Worm (Caenorhabditis elegans) whole organism, young adult: Measurements from ENCODE around the gene F08H9.2.

Experiments used
- B0261.1 ChIP-seq: sonication (generic microtip); optimal IDR thresholded peaks from 2 replicates; lab custom pipeline; 2016; ENCODE audit warnings: mild to moderate bottlenecking, missing genetic modification characterization, moderate library complexity, missing compliant biosample characterization
- C06A6.2 ChIP-seq: fragments of 200-800 bp; sonication (Bioruptor generic); conservative IDR thresholded peaks from 2 replicates; pipeline ENCODE4 v1.3.6; 2022; ENCODE audit warnings: missing genetic modification characterization, missing compliant biosample characterization
- F22D6.2 ChIP-seq: sonication (generic microtip); optimal IDR thresholded peaks from 2 replicates; lab custom pipeline; 2016; ENCODE audit warnings: mild to moderate bottlenecking, missing genetic modification characterization, missing compliant biosample characterization
- F52B5.7 ChIP-seq: sonication (generic microtip); optimal IDR thresholded peaks from 2 replicates; lab custom pipeline; 2016; ENCODE audit warnings: mild to moderate bottlenecking, missing genetic modification characterization, missing compliant biosample characterization
- K12H6.12 ChIP-seq: fragments of 200-800 bp; sonication (Bioruptor generic); optimal IDR thresholded peaks from 2 replicates; lab custom pipeline; 2018; ENCODE audit warnings: mild to moderate bottlenecking, missing genetic modification characterization, missing compliant biosample characterization
- Y67H2A.10 ChIP-seq: fragments of 200-800 bp; sonication (Bioruptor generic); conservative IDR thresholded peaks from 2 replicates; pipeline ENCODE4 v1.3.6; 2022; ENCODE audit warnings: missing genetic modification reagents, missing genetic modification characterization, missing compliant biosample characterization
- Y79H2A.3 ChIP-seq: fragments of 200-800 bp; sonication (Bioruptor generic); conservative IDR thresholded peaks from 2 replicates; pipeline ENCODE4 v1.3.6; 2022; ENCODE audit warnings: missing genetic modification reagents, missing genetic modification characterization, missing compliant biosample characterization
- ama-1 ChIP-seq, 3 experiments: fragments of 150-350 bp in 1 of 3; sonication (generic microtip) in 2 of 3; optimal IDR thresholded peaks; 2 replicates each; lab custom pipeline; 2014 to 2018; ENCODE audit warnings: missing biosample characterization in 2 of 3, missing genetic modification characterization in 2 of 3, missing genetic modification reagents in 2 of 3
- aptf-2 ChIP-seq: fragments of 200-800 bp; sonication (Bioruptor generic); conservative IDR thresholded peaks from 2 replicates; pipeline ENCODE4 v1.3.6; 2022; ENCODE audit warnings: missing genetic modification reagents, missing genetic modification characterization, missing compliant biosample characterization
- attf-5 ChIP-seq: fragments of 200-800 bp; sonication (Bioruptor generic); optimal IDR thresholded peaks from 2 replicates; lab custom pipeline; 2018; ENCODE audit warnings: mild to moderate bottlenecking, missing genetic modification characterization, missing compliant biosample characterization
- attf-6 ChIP-seq: fragments of 200-800 bp; sonication (Bioruptor generic); IDR thresholded peaks from 2 replicates; pipeline ENCODE4 v1.3.6; 2022; ENCODE audit warnings: missing genetic modification reagents, missing genetic modification characterization, missing compliant biosample characterization
- bed-2 ChIP-seq: fragments of 200-800 bp; sonication (Bioruptor generic); IDR thresholded peaks from 2 replicates; pipeline ENCODE4 v1.3.6; 2022; ENCODE audit warnings: missing genetic modification reagents, missing genetic modification characterization, missing compliant biosample characterization
- ccch-3 ChIP-seq: fragments of 200-800 bp; sonication (Bioruptor generic); optimal IDR thresholded peaks from 2 replicates; lab custom pipeline; 2018; ENCODE audit warnings: mild to moderate bottlenecking, missing genetic modification characterization, missing compliant biosample characterization
- cebp-2 ChIP-seq: fragments of 200-800 bp; sonication (Bioruptor generic); IDR thresholded peaks from 2 replicates; pipeline ENCODE4 v1.3.6; 2022; ENCODE audit warnings: missing genetic modification characterization, missing compliant biosample characterization
- ceh-100 ChIP-seq: fragments of 200-800 bp; sonication (Bioruptor generic); IDR thresholded peaks from 2 replicates; pipeline ENCODE4 v1.3.6; 2022; ENCODE audit warnings: missing genetic modification reagents, missing genetic modification characterization, missing compliant biosample characterization
- ceh-27 ChIP-seq: fragments of 200-800 bp; sonication (Bioruptor generic); optimal IDR thresholded peaks from 2 replicates; lab custom pipeline; 2018; ENCODE audit warnings: mild to moderate bottlenecking, missing genetic modification characterization, moderate library complexity, missing compliant biosample characterization
- ceh-79 ChIP-seq: sonication (generic microtip); optimal IDR thresholded peaks from 2 replicates; lab custom pipeline; 2017; ENCODE audit warnings: mild to moderate bottlenecking, missing genetic modification characterization, missing compliant biosample characterization
- die-1 ChIP-seq: sonication (generic microtip); optimal IDR thresholded peaks from 2 replicates; lab custom pipeline; 2016; ENCODE audit warnings: missing genotype, mild to moderate bottlenecking, missing genetic modification characterization, missing compliant biosample characterization
- egl-18 ChIP-seq: fragments of 200-800 bp; sonication (Bioruptor generic); IDR thresholded peaks from 2 replicates; pipeline ENCODE4 v1.3.6; 2022; ENCODE audit warnings: missing genetic modification reagents, missing genetic modification characterization, missing compliant biosample characterization
- ekl-4 ChIP-seq: fragments of 200-800 bp; sonication (Bioruptor generic); IDR thresholded peaks from 2 replicates; pipeline ENCODE4 v1.3.6; 2022; ENCODE audit warnings: missing genetic modification reagents, missing genetic modification characterization, missing compliant biosample characterization
- hmg-1.2 ChIP-seq: fragments of 200-800 bp; sonication (Bioruptor generic); IDR thresholded peaks from 2 replicates; pipeline ENCODE4 v1.3.6; 2022; ENCODE audit warnings: missing genetic modification reagents, missing genetic modification characterization, missing compliant biosample characterization
- hsf-1 ChIP-seq: fragments of 200-800 bp; sonication (Bioruptor generic); IDR thresholded peaks from 2 replicates; pipeline ENCODE4 v1.3.6; 2022; ENCODE audit warnings: missing genetic modification reagents, missing genetic modification characterization, missing compliant biosample characterization
- lag-1 ChIP-seq: fragments of 200-800 bp; sonication (Bioruptor generic); IDR thresholded peaks from 2 replicates; pipeline ENCODE4 v1.3.6; 2022; ENCODE audit warnings: missing genetic modification reagents, missing genetic modification characterization, missing compliant biosample characterization
- lin-35 ChIP-seq, 3 experiments: fragments of 150-350 bp in 2 of 3; sonication (generic microtip) in 1 of 3; optimal IDR thresholded peaks; 2 replicates each; lab custom pipeline; 2014 to 2018; ENCODE audit warnings: missing biosample characterization in 3 of 3, missing genetic modification characterization in 3 of 3, missing genetic modification reagents in 3 of 3
- lin-54 ChIP-seq: fragments of 200-800 bp; sonication (Bioruptor generic); optimal IDR thresholded peaks from 2 replicates; lab custom pipeline; 2018; ENCODE audit warnings: mild to moderate bottlenecking, missing genetic modification characterization, missing compliant biosample characterization
- madf-8 ChIP-seq: fragments of 200-800 bp; sonication (Bioruptor generic); conservative IDR thresholded peaks from 2 replicates; pipeline ENCODE4 v1.3.6; 2022; ENCODE audit warnings: missing genetic modification reagents, missing genetic modification characterization, missing compliant biosample characterization
- mcd-1 ChIP-seq: fragments of 200-800 bp; sonication (Bioruptor generic); IDR thresholded peaks from 2 replicates; pipeline ENCODE4 v1.3.6; 2022; ENCODE audit warnings: missing genetic modification reagents, missing genetic modification characterization, missing compliant biosample characterization
- mel-28 ChIP-seq: sonication (generic microtip); optimal IDR thresholded peaks from 2 replicates; lab custom pipeline; 2016; ENCODE audit warnings: borderline replicate concordance, mild to moderate bottlenecking, missing genetic modification characterization, missing compliant biosample characterization
- mes-4 ChIP-seq: sonication (generic microtip); optimal IDR thresholded peaks from 2 replicates; lab custom pipeline; 2016; ENCODE audit warnings: missing genotype, missing genetic modification characterization, missing compliant biosample characterization
- mxl-1 ChIP-seq: sonication (generic microtip); optimal IDR thresholded peaks from 2 replicates; lab custom pipeline; 2016; ENCODE audit warnings: missing genetic modification characterization, missing compliant biosample characterization
- nfyb-1 ChIP-seq: fragments of 200-800 bp; sonication (Bioruptor generic); IDR thresholded peaks from 2 replicates; pipeline ENCODE4 v1.3.6; 2022; ENCODE audit warnings: missing genetic modification reagents, missing genetic modification characterization, missing compliant biosample characterization
- nhr-120 ChIP-seq: fragments of 200-800 bp; sonication (Bioruptor generic); IDR thresholded peaks from 2 replicates; pipeline ENCODE4 v1.3.6; 2022; ENCODE audit warnings: missing genetic modification characterization, missing compliant biosample characterization
- rcor-1 ChIP-seq: fragments of 200-800 bp; sonication (Bioruptor generic); IDR thresholded peaks from 2 replicates; pipeline ENCODE4 v1.3.6; 2022; ENCODE audit warnings: missing genetic modification reagents, missing genetic modification characterization, missing compliant biosample characterization
- rpc-1 ChIP-seq, 2 experiments: fragments of 150-350 bp in 1 of 2; sonication (generic microtip) in 1 of 2; optimal IDR thresholded peaks; 2 replicates each; lab custom pipeline; 2014 to 2018; ENCODE audit warnings: missing biosample characterization in 1 of 2, missing genetic modification characterization in 1 of 2, missing genetic modification reagents in 1 of 2, missing genotype in 1 of 2
- sea-2 ChIP-seq: fragments of 200-800 bp; sonication (Bioruptor generic); IDR thresholded peaks from 2 replicates; pipeline ENCODE4 v1.3.6; 2022; ENCODE audit warnings: missing genetic modification characterization, missing compliant biosample characterization
- snpc-1.3 ChIP-seq: sonication (generic microtip); optimal IDR thresholded peaks from 2 replicates; lab custom pipeline; 2017; ENCODE audit warnings: missing genetic modification characterization, mild to moderate bottlenecking, missing compliant biosample characterization, antibody characterized with exemption, moderate library complexity, missing genotype, missing genetic modification reagents; ENCODE audit not compliant: insufficient read depth
- snpc-4 ChIP-seq, 5 experiments: fragments of 150-350 bp in 1 of 5; sonication (generic microtip) in 4 of 5; optimal IDR thresholded peaks; 2 replicates each; lab custom pipeline; 2014 to 2018; ENCODE audit warnings: missing genetic modification characterization in 5 of 5, missing biosample characterization in 3 of 5, antibody characterized with exemption in 2 of 5, mild to moderate bottlenecking in 2 of 5, missing compliant biosample characterization in 2 of 5, missing genotype in 2 of 5, moderate library complexity in 2 of 5, missing genetic modification reagents in 1 of 5
- somi-1 ChIP-seq: fragments of 200-800 bp; sonication (Bioruptor generic); optimal IDR thresholded peaks from 2 replicates; lab custom pipeline; 2018; ENCODE audit warnings: mild to moderate bottlenecking, missing genetic modification characterization, missing compliant biosample characterization
- sptf-2 ChIP-seq: fragments of 200-800 bp; sonication (Bioruptor generic); optimal IDR thresholded peaks from 2 replicates; lab custom pipeline; 2018; ENCODE audit warnings: mild to moderate bottlenecking, missing genetic modification characterization, missing compliant biosample characterization
- tbp1 ChIP-seq: fragments of 200-800 bp; sonication (Bioruptor generic); optimal IDR thresholded peaks from 2 replicates; lab custom pipeline; 2018; ENCODE audit warnings: mild to moderate bottlenecking, missing genetic modification characterization, missing compliant biosample characterization
- unc-130 ChIP-seq: sonication (generic microtip); optimal IDR thresholded peaks from 2 replicates; lab custom pipeline; 2016; ENCODE audit warnings: missing genetic modification reagents, missing genetic modification characterization, missing compliant biosample characterization
- zim-3 ChIP-seq: sonication (generic microtip); optimal IDR thresholded peaks from 2 replicates; lab custom pipeline; 2017; ENCODE audit warnings: mild to moderate bottlenecking, missing genetic modification characterization, moderate library complexity, missing compliant biosample characterization
- ztf-18 ChIP-seq: sonication (generic microtip); optimal IDR thresholded peaks from 2 replicates; lab custom pipeline; 2016; ENCODE audit warnings: missing genotype, mild to moderate bottlenecking, missing genetic modification characterization, missing compliant biosample characterization
- ztf-25 ChIP-seq: fragments of 200-800 bp; sonication (Bioruptor generic); IDR thresholded peaks from 2 replicates; pipeline ENCODE4 v1.3.6; 2022; ENCODE audit warnings: missing genetic modification reagents, missing genetic modification characterization, missing compliant biosample characterization
- ztf-26 ChIP-seq: sonication (generic microtip); optimal IDR thresholded peaks from 2 replicates; lab custom pipeline; 2017; ENCODE audit warnings: missing genetic modification characterization, missing compliant biosample characterization
- ztf-28 ChIP-seq: fragments of 200-800 bp; sonication (Bioruptor generic); IDR thresholded peaks from 2 replicates; pipeline ENCODE4 v1.3.6; 2022; ENCODE audit warnings: missing genetic modification reagents, missing genetic modification characterization, missing compliant biosample characterization
- ztf-3 ChIP-seq: fragments of 200-800 bp; sonication (Bioruptor generic); optimal IDR thresholded peaks from 2 replicates; lab custom pipeline; 2018; ENCODE audit warnings: mild to moderate bottlenecking, missing genetic modification characterization, missing compliant biosample characterization
- ztf-6 ChIP-seq: fragments of 200-800 bp; sonication (Bioruptor generic); IDR thresholded peaks from 2 replicates; pipeline ENCODE4 v1.3.6; 2022; ENCODE audit warnings: missing genetic modification reagents, missing genetic modification characterization, missing compliant biosample characterization

F08H9.2 gene

ce11 chrV:14423268-14423667, 37.2 kb upstream of the F08H9.2 start, which contains the start of gene rpoa-12:
TSS of gene rpoa-12 (minus strand) at chrV:14423304.
- TF ChIP-seq Y67H2A.10 (GFP tag; lab: Robert Waterston, UW) (no peak), somi-1 (no peak), ekl-4 (0 out of 2 replicates have a peak, but pooled peaks have one; percentile 34), rpc-1 (optimal IDR thresholded peaks at IDR 0.05; lab: Kevin White, UChicago) (no peak), rpc-1 (tag; optimal IDR thresholded peaks at IDR 0.05; lab: Kevin White, UChicago) (no peak), snpc-4 (GFP tag; optimal IDR thresholded peaks at IDR 0.05; lab: Kevin White, UChicago) (no peak), snpc-4 (tag; optimal IDR thresholded peaks at IDR 0.05; lab: Kevin White, UChicago) (peak in 1 of 4 experiments; percentile 42), F22D6.2 (tag; lab: Kevin White, UChicago) (no peak), ceh-100 (GFP tag; lab: Robert Waterston, UW) (peak; percentile 88), F52B5.7 (tag; lab: Kevin White, UChicago) (no peak), attf-6 (0 out of 2 replicates have a peak, but pooled peaks have one; percentile 10), madf-8 (GFP tag; lab: Robert Waterston, UW) (no peak), lag-1 (GFP tag; lab: Robert Waterston, UW) (no peak), C06A6.2 (GFP tag; lab: Robert Waterston, UW) (no peak), aptf-2 (GFP tag; lab: Robert Waterston, UW) (no peak), mcd-1 (GFP tag; lab: Robert Waterston, UW) (peak; percentile 42; the same call in 1 of the 2 replicates), ztf-6 (GFP tag; lab: Robert Waterston, UW) (no peak), nhr-120 (GFP tag; lab: Robert Waterston, UW) (no peak), B0261.1 (no peak), unc-130 (GFP tag; lab: Kevin White, UChicago) (peak; percentile 8), cebp-2 (GFP tag; lab: Robert Waterston, UW) (no peak), hsf-1 (GFP tag; lab: Robert Waterston, UW) (0 out of 2 replicates have a peak, but pooled peaks have one; percentile 38), Y79H2A.3 (no peak), die-1 (no peak), zim-3 (tag; lab: Kevin White, UChicago) (no peak), ztf-25 (GFP tag; lab: Robert Waterston, UW) (0 out of 2 replicates have a peak, but pooled peaks have one; percentile 23), sptf-2 (GFP tag; lab: Kevin White, UChicago) (no peak), ztf-3 (GFP tag; lab: Kevin White, UChicago) (no peak), ccch-3 (no peak), bed-2 (GFP tag; lab: Robert Waterston, UW) (no peak), lin-35 (GFP tag; optimal IDR thresholded peaks at IDR 0.05; lab: Kevin White, UChicago) (no peak), rcor-1 (GFP tag; lab: Robert Waterston, UW) (no peak), mes-4 (tag; lab: Kevin White, UChicago) (no peak), nfyb-1 (GFP tag; lab: Robert Waterston, UW) (no peak), ceh-27 (GFP tag; lab: Kevin White, UChicago) (peak; percentile 39), mxl-1 (tag; lab: Kevin White, UChicago) (no peak), ama-1 (optimal IDR thresholded peaks at IDR 0.05; lab: Kevin White, UChicago) (no peak), ama-1 (GFP tag; optimal IDR thresholded peaks at IDR 0.05; lab: Kevin White, UChicago) (no peak), ztf-28 (GFP tag; lab: Robert Waterston, UW) (no peak), egl-18 (no peak), sea-2 (GFP tag; lab: Robert Waterston, UW) (no peak), hmg-1.2 (GFP tag; lab: Robert Waterston, UW) (no peak), K12H6.12 (tag; lab: Kevin White, UChicago) (peak; percentile 17), ztf-18 (tag; lab: Kevin White, UChicago) (peak; percentile 5), lin-54 (GFP tag; lab: Kevin White, UChicago) (no peak), tbp1 (GFP tag; lab: Kevin White, UChicago) (no peak), ceh-79 (tag; lab: Kevin White, UChicago) (no peak), attf-5 (peak; percentile 8), mel-28 (no peak), snpc-1.3 (tag; lab: Kevin White, UChicago) (no peak), ztf-26 (tag; lab: Kevin White, UChicago) (no peak)
